Fruit fly (Drosophila melanogaster): ENCODE measurements around the gene tna.

tna gene

dm6 chr3L:10857515-10858023, 22.2 kb downstream of the tna start (continued):
- no peak for TF ChIP-seq emc (GFP tag; optimal IDR thresholded peaks at IDR 0.05)
- no peak for TF ChIP-seq CG12104 (GFP tag; optimal IDR thresholded peaks at IDR 0.05)
- TF ChIP-seq CG7928 (GFP tag; optimal IDR thresholded peaks at IDR 0.05), result no peak
- TF ChIP-seq CG16779 (GFP tag; IDR thresholded peaks at IDR 0.05), result 0 out of 2 replicates have a peak, but pooled peaks have one; percentile 45
- TF ChIP-seq ems (GFP tag; optimal IDR thresholded peaks at IDR 0.05), result peak; percentile 3
- no peak for TF ChIP-seq CG8359 (GFP tag; optimal IDR thresholded peaks at IDR 0.05; ENCODE audit: borderline replicate concordance)
- peak; percentile 60 for TF ChIP-seq CG6765 (GFP tag; optimal IDR thresholded peaks at IDR 0.05)
- TF ChIP-seq CG15479 (GFP tag; optimal IDR thresholded peaks at IDR 0.05), result peak; percentile 16
- TF ChIP-seq tx (GFP tag; optimal IDR thresholded peaks at IDR 0.05), result peak; percentile 7
- no peak for TF ChIP-seq CG9817 (tag; optimal IDR thresholded peaks at IDR 0.05)
- TF ChIP-seq tll (GFP tag; optimal IDR thresholded peaks at IDR 0.05), result peak in 1 of 2 experiments; percentile 93
- TF ChIP-seq repo (GFP tag; optimal IDR thresholded peaks at IDR 0.05), result no peak
- TF ChIP-seq Myb (GFP tag; optimal IDR thresholded peaks at IDR 0.05), result peak; percentile 11
- TF ChIP-seq CG17186 (GFP tag; optimal IDR thresholded peaks at IDR 0.05), result no peak
- no peak for TF ChIP-seq eve (GFP tag; optimal IDR thresholded peaks at IDR 0.05)
- TF ChIP-seq fu2 (GFP tag; optimal IDR thresholded peaks at IDR 0.05), result no peak
- peak; percentile 62 for TF ChIP-seq CG11504 (tag; optimal IDR thresholded peaks at IDR 0.05)
- no peak for TF ChIP-seq CG8290 (GFP tag; optimal IDR thresholded peaks at IDR 0.05)
- peak; percentile 19 to 84 for TF ChIP-seq CG8290 (tag; optimal IDR thresholded peaks at IDR 0.05)
- TF ChIP-seq CG4404 (GFP tag; IDR thresholded peaks at IDR 0.05), result no peak
- TF ChIP-seq gfzf (GFP tag; optimal IDR thresholded peaks at IDR 0.05), result no peak
- TF ChIP-seq fd102C (GFP tag; optimal IDR thresholded peaks at IDR 0.05), result peak; percentile 33
- no peak for TF ChIP-seq Hsf (GFP tag; optimal IDR thresholded peaks at IDR 0.05)
- TF ChIP-seq dati (GFP tag; IDR thresholded peaks at IDR 0.05), result no peak
- TF ChIP-seq CG9609 (GFP tag; optimal IDR thresholded peaks at IDR 0.05), result no peak
- peak; percentile 36 for TF ChIP-seq CG1647 (GFP tag; optimal IDR thresholded peaks at IDR 0.05)
- peak; percentile 3 for TF ChIP-seq PHDP (tag; optimal IDR thresholded peaks at IDR 0.05)
- no peak for TF ChIP-seq ham (GFP tag; IDR thresholded peaks at IDR 0.05)
- TF ChIP-seq pita (GFP tag; optimal IDR thresholded peaks at IDR 0.05), result no peak
- TF ChIP-seq crp (GFP tag; optimal IDR thresholded peaks at IDR 0.05), result peak in 1 of 2 experiments; percentile 8
- peak; percentile 52 for TF ChIP-seq CG2712 (tag; optimal IDR thresholded peaks at IDR 0.05)
- TF ChIP-seq CG18476 (GFP tag; optimal IDR thresholded peaks at IDR 0.05), result no peak
- TF ChIP-seq CG12155 (GFP tag; optimal IDR thresholded peaks at IDR 0.05), result no peak
- TF ChIP-seq TFAM (GFP tag; optimal IDR thresholded peaks at IDR 0.05), result no peak
- TF ChIP-seq H15 (GFP tag; IDR thresholded peaks at IDR 0.05), result no peak
- peak; percentile 18 to 59 for TF ChIP-seq Hr51 (GFP tag; optimal IDR thresholded peaks at IDR 0.05)
- TF ChIP-seq Adf1 (GFP tag; IDR thresholded peaks at IDR 0.05), result peak; percentile 89
- peak; percentile 41; the same call in 1 of the 2 replicates for TF ChIP-seq sob (GFP tag; IDR thresholded peaks at IDR 0.05)
- no peak for TF ChIP-seq kay (GFP tag; optimal IDR thresholded peaks at IDR 0.05)
- no peak for TF ChIP-seq Dp (GFP tag; optimal IDR thresholded peaks at IDR 0.05)
- TF ChIP-seq Scr (GFP tag; IDR thresholded peaks at IDR 0.05; ENCODE audit: partially characterized antibody), result no peak
- peak; percentile 4 for TF ChIP-seq Six4 (GFP tag; optimal IDR thresholded peaks at IDR 0.05)
- peak; percentile 100 for TF ChIP-seq abd-A (tag; optimal IDR thresholded peaks at IDR 0.05)
- TF ChIP-seq maf-S (GFP tag; optimal IDR thresholded peaks at IDR 0.05), result no peak
- TF ChIP-seq Dek (tag; optimal IDR thresholded peaks at IDR 0.05), result peak; percentile 37
- no peak for TF ChIP-seq MESR4 (GFP tag; optimal IDR thresholded peaks at IDR 0.05)
- TF ChIP-seq Hr3 (GFP tag; optimal IDR thresholded peaks at IDR 0.05), result no peak
- TF ChIP-seq Max (GFP tag; optimal IDR thresholded peaks at IDR 0.05), result peak; percentile 11
- TF ChIP-seq dmrt11E (tag; optimal IDR thresholded peaks at IDR 0.05), result no peak
- TF ChIP-seq CG17385 (GFP tag; optimal IDR thresholded peaks at IDR 0.05), result peak; percentile 56

Measured in whole organism, embryonic.